Fruit fly (Drosophila melanogaster): ENCODE data around the gene CG8461.

- TF ChIP-seq Bdp1 (GFP tag; optimal IDR thresholded peaks at IDR 0.05), result no peak
- TF ChIP-seq CG13775 (GFP tag; optimal IDR thresholded peaks at IDR 0.05), result no peak
- TF ChIP-seq CG12236 (GFP tag; optimal IDR thresholded peaks at IDR 0.05), result no peak
- TF ChIP-seq CG2116 (GFP tag; optimal IDR thresholded peaks at IDR 0.05), result no peak
- TF ChIP-seq Med (GFP tag), result no peak
- no peak for TF ChIP-seq ab (GFP tag; optimal IDR thresholded peaks at IDR 0.05)
- TF ChIP-seq dysf (GFP tag; IDR thresholded peaks at IDR 0.05), result no peak
- no peak for TF ChIP-seq ro (GFP tag; IDR thresholded peaks at IDR 0.05)
- TF ChIP-seq psq (GFP tag; optimal IDR thresholded peaks at IDR 0.05), result no peak
- TF ChIP-seq stc (GFP tag; IDR thresholded peaks at IDR 0.05), result no peak
- no peak for TF ChIP-seq Rx (GFP tag; IDR thresholded peaks at IDR 0.05)
- no peak for TF ChIP-seq Antp (GFP tag; optimal IDR thresholded peaks at IDR 0.05)
- TF ChIP-seq CG5245 (GFP tag; optimal IDR thresholded peaks at IDR 0.05), result no peak
- no peak for TF ChIP-seq crol (GFP tag; IDR thresholded peaks at IDR 0.05)
Measured at dm6 chr3R:14464423-14464822, 49.0 kb downstream of the CG8461 start.
